Fruit fly (Drosophila melanogaster) whole organism, embryonic: ENCODE data around the gene CG4880.

Source experiments
- CG5245 ChIP-seq: fragments of 200-800 bp; sonication (Bioruptor generic); optimal IDR thresholded peaks from 3 replicates; lab custom pipeline; 2016; ENCODE audit warnings: missing biosample characterization, missing genetic modification characterization
- CG9876 ChIP-seq: fragments of 200-800 bp; sonication (Bioruptor generic); optimal IDR thresholded peaks from 2 replicates; lab custom pipeline; 2016; ENCODE audit warnings: missing biosample characterization, missing genetic modification characterization
- Dfd ChIP-seq, 2 experiments: fragments of >200 bp; optimal IDR thresholded peaks; 2 replicates each; lab custom pipeline; 2017; ENCODE audit warnings: missing biosample characterization in 2 of 2, missing genetic modification characterization in 2 of 2
- kay ChIP-seq: fragments of 200-800 bp; sonication (Bioruptor generic); optimal IDR thresholded peaks from 2 replicates; lab custom pipeline; 2016; ENCODE audit warnings: missing biosample characterization, missing genetic modification characterization
- prd ChIP-seq, 3 experiments: fragments of >200 bp in 2 of 3; fragments of 200-800 bp in 1 of 3; sonication (Bioruptor generic) in 1 of 3; optimal IDR thresholded peaks in 2 of 3; IDR thresholded peaks in 1 of 3; 2 replicates in 2 of 3; 3 replicates in 1 of 3; pipeline versions ENCODE4 v1.3.6 to Lab custom; 2017 to 2022; ENCODE audit warnings: missing biosample characterization in 1 of 3, missing genetic modification characterization in 1 of 3
- tin ChIP-seq: fragments of 200-800 bp; sonication (Bioruptor generic); optimal IDR thresholded peaks from 3 replicates; lab custom pipeline; 2016; ENCODE audit warnings: missing biosample characterization, missing genetic modification characterization

dm6 chrX:16920682-16921286 is 34.2 kb downstream of the CG4880 start:
- TF ChIP-seq Dfd (GFP tag; optimal IDR thresholded peaks at IDR 0.05; lab: Kevin White, UChicago) = no peak
- no peak for TF ChIP-seq kay (GFP tag; lab: Kevin White, UChicago)
- TF ChIP-seq CG5245 (GFP tag; lab: Kevin White, UChicago) = no peak
- TF ChIP-seq CG9876 = no peak
- TF ChIP-seq tin (GFP tag; lab: Kevin White, UChicago) = no peak
- TF ChIP-seq prd (optimal IDR thresholded peaks at IDR 0.05; lab: Kevin White, UChicago) = no peak
- no peak for TF ChIP-seq prd (GFP tag; IDR thresholded peaks at IDR 0.05; lab: Robert Waterston, UW)
